In genomic region chrII:11103052-11103451, ce11 we compare ENCODE assay signal across 2 worm cellular contexts.
TF ChIP-seq lines count a peak whose summit lies in the region.

No protein-coding gene starts in this region.

TF ChIP-seq in whole organism, L2 larva, 48 proteins besides CTCF, POLR2A, EP300 and RAD21 (continued from another document):
- TF ChIP-seq sma-9 (GFP tag; optimal IDR thresholded peaks at IDR 0.05; lab: Kevin White, UChicago) (peak; percentile 50), sma-9 (tag; optimal IDR thresholded peaks at IDR 0.05; lab: Kevin White, UChicago) (no peak), nhr-129 (tag; optimal IDR thresholded peaks at IDR 0.05; lab: Kevin White, UChicago) (peak; percentile 89)

TF ChIP-seq in whole organism, L4 larva, 104 proteins besides CTCF, POLR2A, EP300 and RAD21 (continued from another document):
- TF ChIP-seq mes-2 (tag; optimal IDR thresholded peaks at IDR 0.05; lab: Kevin White, UChicago; ENCODE audit: poor library complexity, severe bottlenecking) (peak; percentile 76), ztf-7 (tag; optimal IDR thresholded peaks at IDR 0.05; lab: Kevin White, UChicago) (no peak), nhr-111 (GFP tag; optimal IDR thresholded peaks at IDR 0.05; lab: Kevin White, UChicago) (no peak), lir-3 (tag; optimal IDR thresholded peaks at IDR 0.05; lab: Kevin White, UChicago) (no peak), unc-130 (GFP tag; optimal IDR thresholded peaks at IDR 0.05; lab: Kevin White, UChicago) (no peak), hif-1 (tag; optimal IDR thresholded peaks at IDR 0.05; lab: Kevin White, UChicago) (peak in 1 of 2 experiments; percentile 48), nhr-102 (tag; optimal IDR thresholded peaks at IDR 0.05; lab: Kevin White, UChicago) (no peak), Y105C5A.15 (GFP tag; IDR thresholded peaks at IDR 0.05; lab: Robert Waterston, UW) (no peak), nhr-25 (tag; optimal IDR thresholded peaks at IDR 0.05; lab: Kevin White, UChicago; ENCODE audit: borderline replicate concordance, insufficient read depth) (no peak), mxl-2 (GFP tag; conservative IDR thresholded peaks at IDR 0.05; lab: Robert Waterston, UW) (no peak), sdz-12 (GFP tag; optimal IDR thresholded peaks at IDR 0.05; lab: Kevin White, UChicago) (no peak), egl-27 (tag; optimal IDR thresholded peaks at IDR 0.05; lab: Kevin White, UChicago) (no peak), attf-4 (tag; optimal IDR thresholded peaks at IDR 0.05; lab: Kevin White, UChicago) (no peak), zfp-3 (GFP tag; conservative IDR thresholded peaks at IDR 0.05; lab: Robert Waterston, UW) (no peak), lim-7 (GFP tag; IDR thresholded peaks at IDR 0.05; lab: Robert Waterston, UW) (no peak), mdt-29 (GFP tag; IDR thresholded peaks at IDR 0.05; lab: Robert Waterston, UW) (no peak), skn-1 (tag; optimal IDR thresholded peaks at IDR 0.05; lab: Kevin White, UChicago) (no peak), ama-1 (optimal IDR thresholded peaks at IDR 0.05; lab: Kevin White, UChicago) (no peak), nhr-48 (tag; optimal IDR thresholded peaks at IDR 0.05; lab: Kevin White, UChicago) (no peak), hmg-1.1 (GFP tag; IDR thresholded peaks at IDR 0.05; lab: Robert Waterston, UW) (peak; percentile 37; the same call in 1 of the 2 replicates), lin-13 (GFP tag; optimal IDR thresholded peaks at IDR 0.05; lab: Kevin White, UChicago) (peak; percentile 31), gei-8 (GFP tag; optimal IDR thresholded peaks at IDR 0.05; lab: Kevin White, UChicago) (no peak), daf-12 (tag; optimal IDR thresholded peaks at IDR 0.05; lab: Kevin White, UChicago) (no peak), ztf-11 (tag; optimal IDR thresholded peaks at IDR 0.05; lab: Kevin White, UChicago) (no peak), cey-2 (tag; optimal IDR thresholded peaks at IDR 0.05; lab: Kevin White, UChicago; ENCODE audit: borderline replicate concordance, insufficient read depth) (no peak), nhr-237 (tag; optimal IDR thresholded peaks at IDR 0.05; lab: Kevin White, UChicago) (no peak), ZK546.5 (tag; optimal IDR thresholded peaks at IDR 0.05; lab: Kevin White, UChicago) (no peak), F44E2.7 (GFP tag; IDR thresholded peaks at IDR 0.05; lab: Robert Waterston, UW) (no peak), tra-1 (GFP tag; IDR thresholded peaks at IDR 0.05; lab: Robert Waterston, UW) (no peak), Y48G9A.11 (GFP tag; IDR thresholded peaks at IDR 0.05; lab: Robert Waterston, UW) (no peak), nhr-76 (tag; optimal IDR thresholded peaks at IDR 0.05; lab: Kevin White, UChicago) (no peak), madf-9 (GFP tag; conservative IDR thresholded peaks at IDR 0.05; lab: Robert Waterston, UW) (no peak), F37D6.2 (tag; optimal IDR thresholded peaks at IDR 0.05; lab: Kevin White, UChicago) (no peak), tag-97 (GFP tag; IDR thresholded peaks at IDR 0.05; lab: Robert Waterston, UW) (no peak), pha-4 (GFP tag; IDR thresholded peaks at IDR 0.05; lab: Robert Waterston, UW) (no peak), pha-4 (tag; optimal IDR thresholded peaks at IDR 0.05; lab: Kevin White, UChicago) (peak; percentile 66), hlh-11 (tag; optimal IDR thresholded peaks at IDR 0.05; lab: Kevin White, UChicago) (peak; percentile 98), lin-39 (tag; optimal IDR thresholded peaks at IDR 0.05; lab: Kevin White, UChicago) (no peak), mxl-3 (GFP tag; optimal IDR thresholded peaks at IDR 0.05; lab: Kevin White, UChicago) (peak; percentile 52), spr-3 (GFP tag; optimal IDR thresholded peaks at IDR 0.05; lab: Kevin White, UChicago) (no peak), lin-15B (tag; optimal IDR thresholded peaks at IDR 0.05; lab: Kevin White, UChicago) (no peak), daf-8 (GFP tag; IDR thresholded peaks at IDR 0.05; lab: Robert Waterston, UW) (no peak), F26F4.8 (GFP tag; conservative IDR thresholded peaks at IDR 0.05; lab: Robert Waterston, UW) (no peak), ZK337.2 (GFP tag; IDR thresholded peaks at IDR 0.05; lab: Robert Waterston, UW) (no peak), T26A8.4 (GFP tag; IDR thresholded peaks at IDR 0.05; lab: Robert Waterston, UW) (no peak), zip-2 (tag; optimal IDR thresholded peaks at IDR 0.05; lab: Kevin White, UChicago) (no peak), saeg-2 (GFP tag; IDR thresholded peaks at IDR 0.05; lab: Robert Waterston, UW) (no peak), nhr-41 (GFP tag; IDR thresholded peaks at IDR 0.05; lab: Robert Waterston, UW) (no peak), lin-38 (GFP tag; IDR thresholded peaks at IDR 0.05; lab: Robert Waterston, UW) (peak; percentile 83), lsy-2 (tag; optimal IDR thresholded peaks at IDR 0.05; lab: Kevin White, UChicago) (peak in 1 of 2 experiments; percentile 85), T20F7.1 (GFP tag; optimal IDR thresholded peaks at IDR 0.05; lab: Kevin White, UChicago) (no peak), php-3 (GFP tag; IDR thresholded peaks at IDR 0.05; lab: Robert Waterston, UW) (no peak), snpc-4 (tag; optimal IDR thresholded peaks at IDR 0.05; lab: Kevin White, UChicago) (no peak), nhr-77 (tag; optimal IDR thresholded peaks at IDR 0.05; lab: Kevin White, UChicago) (peak; percentile 72), unc-62 (GFP tag; optimal IDR thresholded peaks at IDR 0.05 in 1 of 2; lab: Kevin White, UChicago) (peak in 1 of 2 experiments; percentile 75), unc-62 (tag; optimal IDR thresholded peaks at IDR 0.05; lab: Kevin White, UChicago) (no peak), duxl-1 (tag; optimal IDR thresholded peaks at IDR 0.05; lab: Kevin White, UChicago; ENCODE audit: poor library complexity) (no peak), F10B5.3 (tag; optimal IDR thresholded peaks at IDR 0.05; lab: Kevin White, UChicago) (no peak), F49E8.2 (tag; optimal IDR thresholded peaks at IDR 0.05; lab: Kevin White, UChicago; ENCODE audit: borderline replicate concordance) (no peak), pqm-1 (tag; optimal IDR thresholded peaks at IDR 0.05; lab: Kevin White, UChicago) (peak; percentile 73), lin-1 (GFP tag; IDR thresholded peaks at IDR 0.05; lab: Robert Waterston, UW) (no peak), vab-7 (GFP tag; IDR thresholded peaks at IDR 0.05; lab: Robert Waterston, UW) (no peak), jun-1 (tag; optimal IDR thresholded peaks at IDR 0.05; lab: Kevin White, UChicago) (no peak), mep-1 (tag; optimal IDR thresholded peaks at IDR 0.05; lab: Kevin White, UChicago) (peak; percentile 59), hlh-30 (tag; optimal IDR thresholded peaks at IDR 0.05; lab: Kevin White, UChicago; ENCODE audit: insufficient read depth) (peak; percentile 81), ces-1 (GFP tag; optimal IDR thresholded peaks at IDR 0.05; lab: Kevin White, UChicago) (no peak), snpc-1.2 (GFP tag; IDR thresholded peaks at IDR 0.05; lab: Robert Waterston, UW) (no peak), D1046.2 (GFP tag; IDR thresholded peaks at IDR 0.05; lab: Robert Waterston, UW) (no peak), spr-1 (tag; optimal IDR thresholded peaks at IDR 0.05; lab: Kevin White, UChicago) (no peak), dpl-1 (GFP tag; optimal IDR thresholded peaks at IDR 0.05; lab: Kevin White, UChicago) (peak; percentile 73), zfp-2 (tag; optimal IDR thresholded peaks at IDR 0.05; lab: Kevin White, UChicago) (no peak), daf-19 (GFP tag; conservative IDR thresholded peaks at IDR 0.05; lab: Robert Waterston, UW) (no peak), madf-5 (GFP tag; IDR thresholded peaks at IDR 0.05; lab: Robert Waterston, UW) (no peak), mdl-1 (tag; optimal IDR thresholded peaks at IDR 0.05; lab: Kevin White, UChicago) (no peak), unc-39 (tag; optimal IDR thresholded peaks at IDR 0.05; lab: Kevin White, UChicago) (no peak), set-16 (GFP tag; IDR thresholded peaks at IDR 0.05; lab: Robert Waterston, UW) (no peak), R02D3.7 (tag; optimal IDR thresholded peaks at IDR 0.05; lab: Kevin White, UChicago) (no peak), dmd-9 (GFP tag; IDR thresholded peaks at IDR 0.05; lab: Robert Waterston, UW) (no peak), nhr-28 (tag; optimal IDR thresholded peaks at IDR 0.05; lab: Kevin White, UChicago) (peak; percentile 77), ceh-44 (GFP tag; IDR thresholded peaks at IDR 0.05; lab: Robert Waterston, UW) (no peak), zag-1 (tag; optimal IDR thresholded peaks at IDR 0.05; lab: Kevin White, UChicago) (no peak), ceh-62 (tag; optimal IDR thresholded peaks at IDR 0.05; lab: Kevin White, UChicago) (no peak)
